Worm (Caenorhabditis elegans) whole organism, late embryonic: ENCODE data around the gene nhr-171.
A peak's percentile ranks its signal among the peaks of the same experiment; 100 is the strongest.

Experiments used
- C08G9.2 ChIP-seq: sonication (generic microtip); optimal IDR thresholded peaks from 2 replicates; lab custom pipeline; 2016; ENCODE audit warnings: mild to moderate bottlenecking, missing genetic modification characterization, moderate library complexity, missing compliant biosample characterization
- C38D4.7 ChIP-seq: fragments of 200-800 bp; sonication (Bioruptor generic); optimal IDR thresholded peaks from 2 replicates; lab custom pipeline; 2018; ENCODE audit warnings: mild to moderate bottlenecking, missing genetic modification characterization, moderate library complexity, missing compliant biosample characterization
- F13H6.1 ChIP-seq: sonication (generic microtip); optimal IDR thresholded peaks from 2 replicates; lab custom pipeline; 2016; ENCODE audit warnings: missing genetic modification characterization, missing compliant biosample characterization
- K02D7.2 ChIP-seq: sonication (generic microtip); optimal IDR thresholded peaks from 2 replicates; lab custom pipeline; 2017; ENCODE audit warnings: mild to moderate bottlenecking, missing genetic modification characterization, missing compliant biosample characterization
- K09A11.1 ChIP-seq: sonication (generic microtip); optimal IDR thresholded peaks from 2 replicates; lab custom pipeline; 2017; ENCODE audit warnings: antibody characterized with exemption, mild to moderate bottlenecking, missing genetic modification characterization, missing compliant biosample characterization; ENCODE audit not compliant: insufficient read depth
- T23F11.4 ChIP-seq: fragments of 200-800 bp; sonication (Bioruptor generic); optimal IDR thresholded peaks from 2 replicates; lab custom pipeline; 2018; ENCODE audit warnings: mild to moderate bottlenecking, missing genetic modification characterization, missing compliant biosample characterization
- Y22D7AL.16 ChIP-seq: sonication (generic microtip); optimal IDR thresholded peaks from 2 replicates; lab custom pipeline; 2016; ENCODE audit warnings: missing genetic modification characterization, missing compliant biosample characterization
- ama-1 ChIP-seq: fragments of 150-350 bp; optimal IDR thresholded peaks from 2 replicates; lab custom pipeline; 2014
- ceh-14 ChIP-seq: sonication (generic microtip); optimal IDR thresholded peaks from 2 replicates; lab custom pipeline; 2016; ENCODE audit warnings: missing genotype, missing genetic modification characterization, missing compliant biosample characterization
- ceh-18 ChIP-seq: sonication (generic microtip); optimal IDR thresholded peaks from 2 replicates; lab custom pipeline; 2016; ENCODE audit warnings: missing genetic modification characterization, missing compliant biosample characterization
- ceh-2 ChIP-seq: sonication (generic microtip); optimal IDR thresholded peaks from 2 replicates; lab custom pipeline; 2016; ENCODE audit warnings: missing genotype, missing genetic modification characterization, missing compliant biosample characterization
- ceh-22 ChIP-seq: sonication (generic microtip); optimal IDR thresholded peaks from 2 replicates; lab custom pipeline; 2017; ENCODE audit warnings: missing biosample characterization, missing genetic modification characterization
- ceh-34 ChIP-seq: sonication (generic microtip); optimal IDR thresholded peaks from 2 replicates; lab custom pipeline; 2016; ENCODE audit warnings: mild to moderate bottlenecking, missing genetic modification characterization, missing compliant biosample characterization
- ceh-48 ChIP-seq: sonication (generic microtip); optimal IDR thresholded peaks from 2 replicates; lab custom pipeline; 2016; ENCODE audit warnings: missing genetic modification characterization, inconsistent platforms, missing compliant biosample characterization
- che-1 ChIP-seq: sonication (generic microtip); optimal IDR thresholded peaks from 2 replicates; lab custom pipeline; 2016; ENCODE audit warnings: mild to moderate bottlenecking, missing genetic modification characterization, missing compliant biosample characterization
- dve-1 ChIP-seq: sonication (generic microtip); optimal IDR thresholded peaks from 2 replicates; lab custom pipeline; 2017; ENCODE audit warnings: antibody characterized with exemption, mild to moderate bottlenecking, missing genetic modification characterization, missing compliant biosample characterization
- elt-2 ChIP-seq: sonication (generic microtip); optimal IDR thresholded peaks from 2 replicates; lab custom pipeline; 2016; ENCODE audit warnings: missing genetic modification reagents, missing genetic modification characterization, missing compliant biosample characterization
- elt-4 ChIP-seq: sonication (generic microtip); optimal IDR thresholded peaks from 2 replicates; lab custom pipeline; 2016; ENCODE audit warnings: missing genetic modification characterization, missing compliant biosample characterization
- ets-4 ChIP-seq: sonication (generic microtip); optimal IDR thresholded peaks from 2 replicates; lab custom pipeline; 2016; ENCODE audit warnings: missing genetic modification characterization, missing compliant biosample characterization
- fkh-10 ChIP-seq: fragments of 150-350 bp; optimal IDR thresholded peaks from 2 replicates; lab custom pipeline; 2014; ENCODE audit warnings: missing biosample characterization, missing genetic modification reagents, missing genetic modification characterization
- gmeb-2 ChIP-seq: sonication (generic microtip); optimal IDR thresholded peaks from 2 replicates; lab custom pipeline; 2016; ENCODE audit warnings: missing genetic modification characterization, inconsistent platforms, missing compliant biosample characterization
- hlh-13 ChIP-seq: fragments of 200-800 bp; sonication (Bioruptor generic); optimal IDR thresholded peaks from 2 replicates; lab custom pipeline; 2018; ENCODE audit warnings: mild to moderate bottlenecking, missing genetic modification characterization, missing compliant biosample characterization
- hlh-15 ChIP-seq: sonication (generic microtip); optimal IDR thresholded peaks from 2 replicates; lab custom pipeline; 2016; ENCODE audit warnings: missing genetic modification characterization, missing compliant biosample characterization
- hlh-30 ChIP-seq: sonication (generic microtip); optimal IDR thresholded peaks from 2 replicates; lab custom pipeline; 2017; ENCODE audit warnings: antibody characterized with exemption, missing genetic modification characterization, missing compliant biosample characterization; ENCODE audit not compliant: insufficient read depth
- hlh-8 ChIP-seq: sonication (generic microtip); optimal IDR thresholded peaks from 2 replicates; lab custom pipeline; 2016; ENCODE audit warnings: missing genotype, missing genetic modification characterization, missing compliant biosample characterization
- madf-2 ChIP-seq: sonication (generic microtip); optimal IDR thresholded peaks from 2 replicates; lab custom pipeline; 2017; ENCODE audit warnings: missing genetic modification characterization, missing compliant biosample characterization
- mec-3 ChIP-seq: sonication (generic microtip); optimal IDR thresholded peaks from 2 replicates; lab custom pipeline; 2016; ENCODE audit warnings: borderline replicate concordance, missing genetic modification characterization, missing compliant biosample characterization
- nfya-1 ChIP-seq: sonication (generic microtip); optimal IDR thresholded peaks from 2 replicates; lab custom pipeline; 2017; ENCODE audit warnings: missing genetic modification characterization, mild to moderate bottlenecking, missing compliant biosample characterization, antibody characterized with exemption, moderate library complexity
- nhr-232 ChIP-seq: sonication (generic microtip); optimal IDR thresholded peaks from 2 replicates; lab custom pipeline; 2016; ENCODE audit warnings: missing genetic modification characterization, missing compliant biosample characterization
- npax-4 ChIP-seq: sonication (generic microtip); optimal IDR thresholded peaks from 2 replicates; lab custom pipeline; 2016; ENCODE audit warnings: missing genetic modification characterization, missing compliant biosample characterization
- odd-2 ChIP-seq: sonication (generic microtip); optimal IDR thresholded peaks from 2 replicates; lab custom pipeline; 2017; ENCODE audit warnings: antibody characterized with exemption, mild to moderate bottlenecking, missing genetic modification characterization, missing compliant biosample characterization
- pag-3 ChIP-seq: sonication (generic microtip); optimal IDR thresholded peaks from 2 replicates; lab custom pipeline; 2016; ENCODE audit warnings: missing compliant biosample characterization, missing genetic modification characterization, borderline replicate concordance
- pat-9 ChIP-seq: fragments of 200-800 bp; sonication (Bioruptor generic); optimal IDR thresholded peaks from 2 replicates; lab custom pipeline; 2018; ENCODE audit warnings: mild to moderate bottlenecking, missing genetic modification characterization, moderate library complexity, missing compliant biosample characterization
- pha-4 ChIP-seq: fragments of 150-350 bp; optimal IDR thresholded peaks from 2 replicates; lab custom pipeline; 2018; ENCODE audit warnings: missing biosample characterization, missing genetic modification reagents, missing genetic modification characterization
- pqm-1 ChIP-seq: sonication (generic microtip); optimal IDR thresholded peaks from 2 replicates; lab custom pipeline; 2016; ENCODE audit warnings: missing genetic modification characterization, missing compliant biosample characterization
- ref-2 ChIP-seq: sonication (generic microtip); optimal IDR thresholded peaks from 2 replicates; lab custom pipeline; 2016; ENCODE audit warnings: missing genetic modification characterization, missing compliant biosample characterization
- sdc-2 ChIP-seq: sonication (generic microtip); optimal IDR thresholded peaks from 2 replicates; lab custom pipeline; 2016; ENCODE audit warnings: missing genotype, missing genetic modification characterization, missing compliant biosample characterization
- sox-2 ChIP-seq: fragments of 200-800 bp; sonication (Bioruptor generic); IDR thresholded peaks from 2 replicates; pipeline ENCODE4 v1.3.6; 2022; ENCODE audit warnings: missing genetic modification reagents, missing genetic modification characterization, missing compliant biosample characterization
- ttx-3 ChIP-seq: sonication (generic microtip); optimal IDR thresholded peaks from 2 replicates; lab custom pipeline; 2016; ENCODE audit warnings: missing genetic modification reagents, missing genetic modification characterization, missing compliant biosample characterization
- unc-3 ChIP-seq, 2 experiments: fragments of 200-800 bp in 1 of 2; sonication (Bioruptor generic) in 1 of 2; sonication (generic microtip) in 1 of 2; conservative IDR thresholded peaks in 1 of 2; optimal IDR thresholded peaks in 1 of 2; 2 replicates each; pipeline versions ENCODE4 v1.3.6 to Lab custom; 2016 to 2022; ENCODE audit warnings: missing compliant biosample characterization in 2 of 2, missing genetic modification characterization in 2 of 2, missing genetic modification reagents in 1 of 2
- zip-5 ChIP-seq: sonication (generic microtip); optimal IDR thresholded peaks from 2 replicates; lab custom pipeline; 2016; ENCODE audit warnings: missing genetic modification characterization, missing compliant biosample characterization
- ztf-16 ChIP-seq: sonication (generic microtip); optimal IDR thresholded peaks from 2 replicates; lab custom pipeline; 2017; ENCODE audit warnings: missing genetic modification characterization, missing compliant biosample characterization

The nhr-171 gene

ce11 chrV:7465509-7465908 is 46.1 kb upstream of the nhr-171 start, which contains the start of gene F25E5.1 (continued):
- TF ChIP-seq pha-4 (tag; lab: Kevin White, UChicago) (no peak), ceh-2 (peak; percentile 69), pat-9 (no peak), madf-2 (no peak), sox-2 (GFP tag; lab: Robert Waterston, UW) (no peak), ceh-48 (tag; lab: Kevin White, UChicago) (no peak), pag-3 (peak; percentile 18), ceh-34 (tag; lab: Kevin White, UChicago) (peak; percentile 67), sdc-2 (tag; lab: Kevin White, UChicago) (peak; percentile 47), unc-3 (GFP tag; conservative IDR thresholded peaks at IDR 0.05; lab: Robert Waterston, UW) (no peak), unc-3 (tag; optimal IDR thresholded peaks at IDR 0.05; lab: Kevin White, UChicago) (no peak), ama-1 (lab: Kevin White, UChicago) (no peak), elt-4 (tag; lab: Kevin White, UChicago) (no peak), C38D4.7 (no peak), pqm-1 (tag; lab: Kevin White, UChicago) (no peak), dve-1 (tag; lab: Kevin White, UChicago) (no peak), C08G9.2 (peak; percentile 81), hlh-30 (peak; percentile 50), ets-4 (peak; percentile 78), nfya-1 (tag; lab: Kevin White, UChicago) (peak; percentile 70), gmeb-2 (tag; lab: Kevin White, UChicago) (peak; percentile 25), T23F11.4 (GFP tag; lab: Kevin White, UChicago) (no peak), ceh-22 (no peak), zip-5 (tag; lab: Kevin White, UChicago) (peak; percentile 42)
- TF ChIP-seq, all 69 proteins: peak for 30

- no peak for TF ChIP-seq ztf-16 (tag; lab: Kevin White, UChicago)
- no peak for TF ChIP-seq mec-3
- TF ChIP-seq F13H6.1 (tag; lab: Kevin White, UChicago): no peak
- TF ChIP-seq npax-4 (tag; lab: Kevin White, UChicago): no peak
- no peak for TF ChIP-seq ref-2 (tag; lab: Kevin White, UChicago)
- no peak for TF ChIP-seq C08G9.2
- no peak for TF ChIP-seq che-1 (tag; lab: Kevin White, UChicago)
- no peak for TF ChIP-seq ceh-14 (tag; lab: Kevin White, UChicago)
- no peak for TF ChIP-seq Y22D7AL.16
- no peak for TF ChIP-seq elt-4 (tag; lab: Kevin White, UChicago)
- TF ChIP-seq pqm-1 (tag; lab: Kevin White, UChicago): no peak
- TF ChIP-seq ama-1 (lab: Kevin White, UChicago): no peak
- no peak for TF ChIP-seq K09A11.1 (tag; lab: Kevin White, UChicago)
- TF ChIP-seq madf-2: no peak
- TF ChIP-seq ceh-34 (tag; lab: Kevin White, UChicago): no peak
- TF ChIP-seq pha-4 (tag; lab: Kevin White, UChicago): no peak
- no peak for TF ChIP-seq dve-1 (tag; lab: Kevin White, UChicago)
- no peak for TF ChIP-seq nhr-232
Observed at ce11 chrV:7472815-7473214, 38.8 kb upstream of the nhr-171 start, which contains the start of gene str-28. Gene str-28, minus strand, starts transcription at chrV:7472915.

- TF ChIP-seq che-1 (tag; lab: Kevin White, UChicago): no peak
- TF ChIP-seq hlh-8 (tag; lab: Kevin White, UChicago): no peak
- TF ChIP-seq odd-2 (tag; lab: Kevin White, UChicago): no peak
- TF ChIP-seq F13H6.1 (tag; lab: Kevin White, UChicago): no peak
- no peak for TF ChIP-seq hlh-15 (tag; lab: Kevin White, UChicago)
- TF ChIP-seq fkh-10 (GFP tag; lab: Kevin White, UChicago): no peak
- TF ChIP-seq hlh-13 (GFP tag; lab: Kevin White, UChicago): no peak
- no peak for TF ChIP-seq C08G9.2
- TF ChIP-seq nfya-1 (tag; lab: Kevin White, UChicago): no peak
- no peak for TF ChIP-seq ceh-18 (tag; lab: Kevin White, UChicago)
- no peak for TF ChIP-seq ceh-48 (tag; lab: Kevin White, UChicago)
- TF ChIP-seq elt-2 (tag; lab: Kevin White, UChicago): no peak
- no peak for TF ChIP-seq K02D7.2
- no peak for TF ChIP-seq ttx-3
Observed at ce11 chrV:7476766-7477165, 34.8 kb upstream of the nhr-171 start, which contains the start of gene srh-125. Gene srh-125, minus strand, starts transcription at chrV:7476866.
